ENCODE assay signal across 5 worm cellular contexts in genomic region chrIV:7505866-7506488, ce11.
TF ChIP-seq lines count a peak whose summit lies in the region.

No protein-coding gene starts in this region.

TF ChIP-seq in whole organism, L1 larva, 84 proteins besides CTCF, POLR2A, EP300 and RAD21 (continued from another document):
- TF ChIP-seq pax-3 (tag; optimal IDR thresholded peaks at IDR 0.05; lab: Kevin White, UChicago), result peak; percentile 44
- TF ChIP-seq mep-1 (tag; optimal IDR thresholded peaks at IDR 0.05; lab: Kevin White, UChicago), result no peak
- no peak for TF ChIP-seq alr-1 (tag; optimal IDR thresholded peaks at IDR 0.05; lab: Kevin White, UChicago; ENCODE audit: borderline replicate concordance)
- no peak for TF ChIP-seq aha-1 (tag; optimal IDR thresholded peaks at IDR 0.05; lab: Kevin White, UChicago)
- TF ChIP-seq nhr-84 (tag; optimal IDR thresholded peaks at IDR 0.05; lab: Kevin White, UChicago), result no peak
- TF ChIP-seq lsy-2 (tag; optimal IDR thresholded peaks at IDR 0.05; lab: Kevin White, UChicago), result peak in 1 of 2 experiments; percentile 32
- peak in 1 of 2 experiments; percentile 59 for TF ChIP-seq lin-35 (GFP tag; optimal IDR thresholded peaks at IDR 0.05; lab: Kevin White, UChicago)
- TF ChIP-seq nhr-85 (tag; lab: Kevin White, UChicago), result peak; percentile 84
- peak; percentile 87 for TF ChIP-seq aly-2 (tag; optimal IDR thresholded peaks at IDR 0.05; lab: Kevin White, UChicago)
- TF ChIP-seq ztf-11 (tag; optimal IDR thresholded peaks at IDR 0.05; lab: Kevin White, UChicago), result peak in 1 of 2 experiments; percentile 11
- TF ChIP-seq rnt-1 (tag; optimal IDR thresholded peaks at IDR 0.05; lab: Kevin White, UChicago), result peak; percentile 50
- TF ChIP-seq nhr-90 (tag; optimal IDR thresholded peaks at IDR 0.05; lab: Kevin White, UChicago; ENCODE audit: poor library complexity), result peak; percentile 63
- peak; percentile 1 for TF ChIP-seq tbx-2 (tag; optimal IDR thresholded peaks at IDR 0.05; lab: Kevin White, UChicago)
- no peak for TF ChIP-seq mdl-1 (tag; optimal IDR thresholded peaks at IDR 0.05; lab: Kevin White, UChicago)
- TF ChIP-seq lir-3 (tag; optimal IDR thresholded peaks at IDR 0.05; lab: Kevin White, UChicago; ENCODE audit: poor library complexity), result no peak
- no peak for TF ChIP-seq lin-15B (tag; optimal IDR thresholded peaks at IDR 0.05; lab: Kevin White, UChicago)
- peak; percentile 47 for TF ChIP-seq sup-37 (GFP tag; optimal IDR thresholded peaks at IDR 0.05; lab: Kevin White, UChicago)
- peak; percentile 90 for TF ChIP-seq ama-1 (optimal IDR thresholded peaks at IDR 0.05; lab: Kevin White, UChicago)
- TF ChIP-seq ztf-4 (tag; optimal IDR thresholded peaks at IDR 0.05; lab: Kevin White, UChicago), result peak; percentile 67
- peak in 1 of 3 experiments; percentile 34 for TF ChIP-seq dpl-1 (GFP tag; optimal IDR thresholded peaks at IDR 0.05; lab: Kevin White, UChicago)
- TF ChIP-seq unc-130 (tag; optimal IDR thresholded peaks at IDR 0.05; lab: Kevin White, UChicago), result no peak
- peak; percentile 3 for TF ChIP-seq elt-2 (tag; optimal IDR thresholded peaks at IDR 0.05; lab: Kevin White, UChicago)
- peak; percentile 25 for TF ChIP-seq dsc-1 (tag; optimal IDR thresholded peaks at IDR 0.05; lab: Kevin White, UChicago)
- no peak for TF ChIP-seq snpc-4 (tag; optimal IDR thresholded peaks at IDR 0.05; lab: Kevin White, UChicago)
- no peak for TF ChIP-seq tlp-1 (tag; optimal IDR thresholded peaks at IDR 0.05; lab: Kevin White, UChicago)

TF ChIP-seq in whole organism, L2 larva, 48 proteins besides CTCF, POLR2A, EP300 and RAD21 (continued from another document and continues in another):
- TF ChIP-seq F13H6.1 (tag; optimal IDR thresholded peaks at IDR 0.05; lab: Kevin White, UChicago) (no peak), nhr-129 (tag; optimal IDR thresholded peaks at IDR 0.05; lab: Kevin White, UChicago) (peak; percentile 74), aly-2 (tag; optimal IDR thresholded peaks at IDR 0.05; lab: Kevin White, UChicago) (no peak), alr-1 (tag; optimal IDR thresholded peaks at IDR 0.05; lab: Kevin White, UChicago) (no peak), nhr-6 (tag; optimal IDR thresholded peaks at IDR 0.05; lab: Kevin White, UChicago) (peak; percentile 53), R02D3.7 (tag; optimal IDR thresholded peaks at IDR 0.05; lab: Kevin White, UChicago) (no peak), ztf-4 (tag; optimal IDR thresholded peaks at IDR 0.05; lab: Kevin White, UChicago) (peak; percentile 12), zag-1 (tag; optimal IDR thresholded peaks at IDR 0.05; lab: Kevin White, UChicago) (no peak), crh-2 (tag; optimal IDR thresholded peaks at IDR 0.05; lab: Kevin White, UChicago) (no peak), elt-3 (tag; optimal IDR thresholded peaks at IDR 0.05; lab: Kevin White, UChicago) (no peak), blmp-1 (tag; optimal IDR thresholded peaks at IDR 0.05; lab: Kevin White, UChicago; ENCODE audit: insufficient read depth) (no peak), ceh-16 (tag; optimal IDR thresholded peaks at IDR 0.05; lab: Kevin White, UChicago) (no peak), unc-39 (tag; optimal IDR thresholded peaks at IDR 0.05; lab: Kevin White, UChicago) (no peak), peb-1 (tag; optimal IDR thresholded peaks at IDR 0.05; lab: Kevin White, UChicago) (no peak), lsy-2 (tag; optimal IDR thresholded peaks at IDR 0.05; lab: Kevin White, UChicago) (peak in 1 of 2 experiments; percentile 33), mbf-1 (tag; optimal IDR thresholded peaks at IDR 0.05; lab: Kevin White, UChicago) (no peak), nhr-237 (tag; optimal IDR thresholded peaks at IDR 0.05; lab: Kevin White, UChicago) (no peak), egl-27 (tag; optimal IDR thresholded peaks at IDR 0.05; lab: Kevin White, UChicago) (no peak), mdl-1 (tag; optimal IDR thresholded peaks at IDR 0.05; lab: Kevin White, UChicago) (no peak), sem-4 (tag; optimal IDR thresholded peaks at IDR 0.05; lab: Kevin White, UChicago) (no peak), dmd-4 (tag; optimal IDR thresholded peaks at IDR 0.05; lab: Kevin White, UChicago) (no peak), sma-3 (GFP tag; optimal IDR thresholded peaks at IDR 0.05; lab: Kevin White, UChicago) (peak; percentile 30), unc-55 (GFP tag; optimal IDR thresholded peaks at IDR 0.05; lab: Kevin White, UChicago) (no peak), ztf-1 (GFP tag; conservative IDR thresholded peaks at IDR 0.05; lab: Robert Waterston, UW) (no peak), sma-9 (GFP tag; optimal IDR thresholded peaks at IDR 0.05; lab: Kevin White, UChicago) (peak; percentile 66), sma-9 (tag; optimal IDR thresholded peaks at IDR 0.05; lab: Kevin White, UChicago) (no peak), gmeb-1 (tag; optimal IDR thresholded peaks at IDR 0.05; lab: Kevin White, UChicago) (no peak), ztf-11 (tag; optimal IDR thresholded peaks at IDR 0.05; lab: Kevin White, UChicago) (no peak), nhr-12 (tag; optimal IDR thresholded peaks at IDR 0.05; lab: Kevin White, UChicago) (no peak)

TF ChIP-seq in whole organism, L3 larva, 47 proteins besides CTCF, POLR2A, EP300 and RAD21 (continued from another document):
- TF ChIP-seq nhr-76 (tag; optimal IDR thresholded peaks at IDR 0.05; lab: Kevin White, UChicago) (no peak), ceh-9 (tag; optimal IDR thresholded peaks at IDR 0.05; lab: Kevin White, UChicago) (no peak), aly-2 (tag; optimal IDR thresholded peaks at IDR 0.05; lab: Kevin White, UChicago) (peak; percentile 44), tbx-2 (tag; optimal IDR thresholded peaks at IDR 0.05; lab: Kevin White, UChicago) (no peak), lsy-12 (tag; optimal IDR thresholded peaks at IDR 0.05; lab: Kevin White, UChicago) (peak; percentile 48), unc-62 (GFP tag; optimal IDR thresholded peaks at IDR 0.05; lab: Kevin White, UChicago) (no peak), lin-15B (tag; optimal IDR thresholded peaks at IDR 0.05; lab: Kevin White, UChicago) (no peak), nhr-23 (tag; optimal IDR thresholded peaks at IDR 0.05; lab: Kevin White, UChicago) (no peak), elt-3 (tag; optimal IDR thresholded peaks at IDR 0.05; lab: Kevin White, UChicago) (no peak), nhr-77 (tag; optimal IDR thresholded peaks at IDR 0.05; lab: Kevin White, UChicago) (no peak), fos-1 (tag; optimal IDR thresholded peaks at IDR 0.05; lab: Kevin White, UChicago) (no peak), ama-1 (optimal IDR thresholded peaks at IDR 0.05; lab: Kevin White, UChicago) (peak; percentile 95), pha-4 (tag; optimal IDR thresholded peaks at IDR 0.05; lab: Kevin White, UChicago) (peak; percentile 65), ZK546.5 (tag; optimal IDR thresholded peaks at IDR 0.05; lab: Kevin White, UChicago) (no peak), skn-1 (tag; optimal IDR thresholded peaks at IDR 0.05; lab: Kevin White, UChicago) (no peak), pqm-1 (tag; optimal IDR thresholded peaks at IDR 0.05; lab: Kevin White, UChicago) (peak; percentile 4), nhr-43 (tag; optimal IDR thresholded peaks at IDR 0.05; lab: Kevin White, UChicago; ENCODE audit: poor library complexity, severe bottlenecking) (peak; percentile 54), elt-2 (tag; optimal IDR thresholded peaks at IDR 0.05; lab: Kevin White, UChicago) (peak; percentile 38)

TF ChIP-seq in whole organism, L4 larva, 104 proteins besides CTCF, POLR2A, EP300 and RAD21 (continued from another document and continues in another):
- TF ChIP-seq daf-16 (GFP tag; optimal IDR thresholded peaks at IDR 0.05; lab: Kevin White, UChicago) (peak in 1 of 2 experiments; percentile 10), daf-16 (tag; optimal IDR thresholded peaks at IDR 0.05; lab: Kevin White, UChicago) (peak; percentile 52), snpc-1.2 (GFP tag; IDR thresholded peaks at IDR 0.05; lab: Robert Waterston, UW) (peak; percentile 71), ces-1 (GFP tag; optimal IDR thresholded peaks at IDR 0.05; lab: Kevin White, UChicago) (no peak), mes-2 (tag; optimal IDR thresholded peaks at IDR 0.05; lab: Kevin White, UChicago; ENCODE audit: poor library complexity, severe bottlenecking) (peak; percentile 27), ztf-7 (tag; optimal IDR thresholded peaks at IDR 0.05; lab: Kevin White, UChicago) (no peak), nhr-76 (tag; optimal IDR thresholded peaks at IDR 0.05; lab: Kevin White, UChicago) (no peak), arid-1 (GFP tag; conservative IDR thresholded peaks at IDR 0.05; lab: Robert Waterston, UW) (peak; percentile 50; the same call in 1 of the 2 replicates), ceh-62 (tag; optimal IDR thresholded peaks at IDR 0.05; lab: Kevin White, UChicago) (no peak), egl-43 (GFP tag; IDR thresholded peaks at IDR 0.05; lab: Robert Waterston, UW) (no peak; the same call in 1 of the 2 replicates), unc-62 (GFP tag; optimal IDR thresholded peaks at IDR 0.05 in 1 of 2; lab: Kevin White, UChicago) (peak in 1 of 2 experiments; percentile 74), unc-62 (tag; optimal IDR thresholded peaks at IDR 0.05; lab: Kevin White, UChicago) (no peak), Y48G9A.11 (GFP tag; IDR thresholded peaks at IDR 0.05; lab: Robert Waterston, UW) (peak; percentile 13; the same call in 1 of the 2 replicates), F37D6.2 (tag; optimal IDR thresholded peaks at IDR 0.05; lab: Kevin White, UChicago) (no peak), pha-4 (GFP tag; IDR thresholded peaks at IDR 0.05; lab: Robert Waterston, UW) (peak; percentile 55), pha-4 (tag; optimal IDR thresholded peaks at IDR 0.05; lab: Kevin White, UChicago) (no peak), lin-38 (GFP tag; IDR thresholded peaks at IDR 0.05; lab: Robert Waterston, UW) (peak; percentile 53), tra-1 (GFP tag; IDR thresholded peaks at IDR 0.05; lab: Robert Waterston, UW) (no peak), nhr-41 (GFP tag; IDR thresholded peaks at IDR 0.05; lab: Robert Waterston, UW) (no peak), nhr-48 (tag; optimal IDR thresholded peaks at IDR 0.05; lab: Kevin White, UChicago) (peak; percentile 1), F49E8.2 (tag; optimal IDR thresholded peaks at IDR 0.05; lab: Kevin White, UChicago; ENCODE audit: borderline replicate concordance) (peak; percentile 45), mep-1 (tag; optimal IDR thresholded peaks at IDR 0.05; lab: Kevin White, UChicago) (peak; percentile 61), tag-97 (GFP tag; IDR thresholded peaks at IDR 0.05; lab: Robert Waterston, UW) (no peak), nhr-28 (tag; optimal IDR thresholded peaks at IDR 0.05; lab: Kevin White, UChicago) (no peak), aly-2 (tag; optimal IDR thresholded peaks at IDR 0.05; lab: Kevin White, UChicago) (no peak), zfp-3 (GFP tag; conservative IDR thresholded peaks at IDR 0.05; lab: Robert Waterston, UW) (peak; percentile 73; the same call in 1 of the 2 replicates), dve-1 (tag; optimal IDR thresholded peaks at IDR 0.05; lab: Kevin White, UChicago; ENCODE audit: insufficient read depth) (peak; percentile 46), ama-1 (optimal IDR thresholded peaks at IDR 0.05; lab: Kevin White, UChicago) (peak; percentile 91), aha-1 (tag; lab: Kevin White, UChicago) (peak; percentile 93), nhr-77 (tag; optimal IDR thresholded peaks at IDR 0.05; lab: Kevin White, UChicago) (peak; percentile 9), nhr-6 (tag; optimal IDR thresholded peaks at IDR 0.05; lab: Kevin White, UChicago) (no peak), daf-8 (GFP tag; IDR thresholded peaks at IDR 0.05; lab: Robert Waterston, UW) (0 out of 2 replicates have a peak, but pooled peaks have one; percentile 41), duxl-1 (tag; optimal IDR thresholded peaks at IDR 0.05; lab: Kevin White, UChicago; ENCODE audit: poor library complexity) (peak; percentile 12), unc-130 (GFP tag; optimal IDR thresholded peaks at IDR 0.05; lab: Kevin White, UChicago) (peak; percentile 31)

TF ChIP-seq in whole organism, young adult, 124 proteins besides CTCF, POLR2A, EP300 and RAD21 (continued from another document and continues in another):
- TF ChIP-seq B0261.1 (tag; optimal IDR thresholded peaks at IDR 0.05; lab: Kevin White, UChicago) (no peak), ets-4 (GFP tag; optimal IDR thresholded peaks at IDR 0.05; lab: Kevin White, UChicago) (no peak), F57C9.4 (tag; optimal IDR thresholded peaks at IDR 0.05; lab: Kevin White, UChicago) (peak; percentile 43), nhr-120 (GFP tag; IDR thresholded peaks at IDR 0.05; lab: Robert Waterston, UW) (no peak), pbrm-1 (GFP tag; IDR thresholded peaks at IDR 0.05; lab: Robert Waterston, UW) (peak; percentile 61; the same call in 1 of the 2 replicates), B0336.3 (GFP tag; IDR thresholded peaks at IDR 0.05; lab: Robert Waterston, UW) (peak; percentile 86), attf-3 (GFP tag; conservative IDR thresholded peaks at IDR 0.05; lab: Robert Waterston, UW) (peak; percentile 25; the same call in 1 of the 2 replicates), somi-1 (GFP tag; optimal IDR thresholded peaks at IDR 0.05; lab: Kevin White, UChicago) (no peak), nfya-1 (tag; optimal IDR thresholded peaks at IDR 0.05; lab: Kevin White, UChicago; ENCODE audit: borderline replicate concordance, insufficient read depth) (no peak), cebp-1 (GFP tag; IDR thresholded peaks at IDR 0.05; lab: Robert Waterston, UW) (no peak), cebp-1 (tag; optimal IDR thresholded peaks at IDR 0.05; lab: Kevin White, UChicago) (peak; percentile 65), B0019.2 (GFP tag; conservative IDR thresholded peaks at IDR 0.05; lab: Robert Waterston, UW) (no peak), Y53F4B.3 (GFP tag; IDR thresholded peaks at IDR 0.05; lab: Robert Waterston, UW) (no peak), ekl-4 (GFP tag; IDR thresholded peaks at IDR 0.05; lab: Robert Waterston, UW) (no peak; the same call in none of the 2 replicates), akir-1 (GFP tag; optimal IDR thresholded peaks at IDR 0.05; lab: Kevin White, UChicago) (no peak), ztf-18 (tag; optimal IDR thresholded peaks at IDR 0.05; lab: Kevin White, UChicago) (no peak), T07F8.4 (tag; optimal IDR thresholded peaks at IDR 0.05; lab: Kevin White, UChicago) (no peak), xnd-1 (tag; optimal IDR thresholded peaks at IDR 0.05; lab: Kevin White, UChicago) (no peak), F10E7.11 (tag; optimal IDR thresholded peaks at IDR 0.05; lab: Kevin White, UChicago) (peak; percentile 36), ccch-3 (GFP tag; optimal IDR thresholded peaks at IDR 0.05; lab: Kevin White, UChicago) (no peak), lir-1 (GFP tag; conservative IDR thresholded peaks at IDR 0.05; lab: Robert Waterston, UW) (peak; percentile 19; the same call in 1 of the 2 replicates), ceh-40 (GFP tag; IDR thresholded peaks at IDR 0.05; lab: Robert Waterston, UW) (no peak), hmg-1.2 (GFP tag; IDR thresholded peaks at IDR 0.05; lab: Robert Waterston, UW) (peak; percentile 50), madf-3 (GFP tag; IDR thresholded peaks at IDR 0.05; lab: Robert Waterston, UW) (peak; percentile 81; the same call in 1 of the 2 replicates), bed-2 (GFP tag; IDR thresholded peaks at IDR 0.05; lab: Robert Waterston, UW) (no peak), ztf-28 (GFP tag; IDR thresholded peaks at IDR 0.05; lab: Robert Waterston, UW) (no peak), snpc-1.3 (tag; optimal IDR thresholded peaks at IDR 0.05; lab: Kevin White, UChicago; ENCODE audit: insufficient read depth) (peak; percentile 78), F33H1.4 (GFP tag; IDR thresholded peaks at IDR 0.05; lab: Robert Waterston, UW) (peak; percentile 20; the same call in 1 of the 2 replicates), F37B4.10 (GFP tag; IDR thresholded peaks at IDR 0.05; lab: Robert Waterston, UW) (no peak), unc-130 (GFP tag; optimal IDR thresholded peaks at IDR 0.05; lab: Kevin White, UChicago) (peak; percentile 20), Y53G8AR.9 (GFP tag; conservative IDR thresholded peaks at IDR 0.05; lab: Robert Waterston, UW) (peak; percentile 88), ztf-6 (GFP tag; IDR thresholded peaks at IDR 0.05; lab: Robert Waterston, UW) (no peak), attf-5 (GFP tag; optimal IDR thresholded peaks at IDR 0.05; lab: Kevin White, UChicago) (peak; percentile 1), T26A5.8 (tag; optimal IDR thresholded peaks at IDR 0.05; lab: Kevin White, UChicago) (peak; percentile 68), repo-1 (tag; optimal IDR thresholded peaks at IDR 0.05; lab: Kevin White, UChicago) (peak; percentile 88), ztf-22 (GFP tag; optimal IDR thresholded peaks at IDR 0.05; lab: Kevin White, UChicago) (peak; percentile 70), ceh-27 (GFP tag; optimal IDR thresholded peaks at IDR 0.05; lab: Kevin White, UChicago) (no peak), nhr-27 (tag; optimal IDR thresholded peaks at IDR 0.05; lab: Kevin White, UChicago) (peak; percentile 54), aptf-2 (GFP tag; conservative IDR thresholded peaks at IDR 0.05; lab: Robert Waterston, UW) (no peak), rcor-1 (GFP tag; IDR thresholded peaks at IDR 0.05; lab: Robert Waterston, UW) (peak; percentile 24)
